Worm (Caenorhabditis elegans): ENCODE measurements around the gene nonu-1.

DNA sequence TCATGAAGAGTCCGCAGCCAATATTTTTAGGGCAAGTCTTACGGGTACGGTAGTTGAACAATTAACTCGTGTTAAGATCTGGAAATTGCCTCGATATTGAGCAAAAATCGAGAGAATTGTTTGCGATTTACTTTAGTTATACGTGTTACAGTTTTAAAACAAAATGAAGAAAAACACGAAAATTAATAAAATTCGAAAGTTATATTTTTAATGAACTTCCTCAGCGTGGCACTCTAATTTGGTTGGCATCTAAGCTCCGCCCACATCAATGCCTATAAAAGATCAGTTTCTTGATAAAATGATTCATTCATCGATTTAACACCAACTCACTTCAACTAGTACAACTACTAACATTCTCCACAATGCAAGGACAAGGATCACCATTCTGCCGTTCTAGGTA is 20.8 kb upstream of the nonu-1 start, which contains the start of gene gipc-1:
- TF ChIP-seq tra-4 (tag; optimal IDR thresholded peaks at IDR 0.05) = no peak
- TF ChIP-seq hnd-1 (tag; optimal IDR thresholded peaks at IDR 0.05) = no peak
- TF ChIP-seq hmg-4 (GFP tag; optimal IDR thresholded peaks at IDR 0.05) = no peak
- no peak for TF ChIP-seq tbx-37 (GFP tag; conservative IDR thresholded peaks at IDR 0.05)
- TF ChIP-seq ama-1 (optimal IDR thresholded peaks at IDR 0.05) = no peak
- no peak for TF ChIP-seq B0310.2 (tag; optimal IDR thresholded peaks at IDR 0.05)
- TF ChIP-seq pes-1 (GFP tag; IDR thresholded peaks at IDR 0.05) = no peak
- TF ChIP-seq flt-1 (GFP tag; IDR thresholded peaks at IDR 0.05) = no peak

All from whole organism, early embryonic.